Fruit fly (Drosophila melanogaster): ENCODE results near the gene ebd1.

Gene ebd1

DNA sequence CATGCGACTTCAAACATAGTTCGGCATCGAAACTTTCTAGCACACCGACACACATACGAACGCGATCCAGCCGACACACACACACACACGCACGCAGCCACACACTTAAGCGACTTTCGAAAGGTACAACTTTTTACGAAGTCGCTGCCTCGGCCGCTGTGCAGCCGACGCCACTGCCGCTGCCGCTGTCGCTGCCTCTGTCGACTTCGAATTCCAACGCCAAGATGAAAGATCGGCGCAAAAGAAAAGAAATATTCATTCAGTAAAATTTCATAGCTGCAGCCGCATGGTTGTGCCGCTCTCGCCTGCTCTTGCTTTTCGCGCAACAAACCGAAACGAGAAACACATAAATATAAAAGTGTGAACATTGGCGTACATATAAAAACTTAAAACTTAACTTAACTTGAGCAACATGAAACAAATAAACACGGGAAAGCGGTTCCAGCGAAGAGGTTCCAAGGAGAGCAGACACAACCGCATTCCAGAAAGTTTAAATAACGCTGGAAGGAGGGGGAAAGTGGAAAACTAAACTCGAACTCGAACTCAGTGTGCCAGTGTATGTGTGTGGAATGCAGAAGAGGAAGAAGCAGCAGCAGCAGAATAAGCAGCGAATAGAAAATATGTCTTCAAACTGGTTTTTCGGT lies 45.8 kb downstream of the ebd1 start:
- TF ChIP-seq cic (GFP tag; optimal IDR thresholded peaks at IDR 0.05) (no peak), pad (GFP tag; optimal IDR thresholded peaks at IDR 0.05) (peak; percentile 39), kay (GFP tag; ENCODE audit: borderline replicate concordance) (no peak)

DNA sequence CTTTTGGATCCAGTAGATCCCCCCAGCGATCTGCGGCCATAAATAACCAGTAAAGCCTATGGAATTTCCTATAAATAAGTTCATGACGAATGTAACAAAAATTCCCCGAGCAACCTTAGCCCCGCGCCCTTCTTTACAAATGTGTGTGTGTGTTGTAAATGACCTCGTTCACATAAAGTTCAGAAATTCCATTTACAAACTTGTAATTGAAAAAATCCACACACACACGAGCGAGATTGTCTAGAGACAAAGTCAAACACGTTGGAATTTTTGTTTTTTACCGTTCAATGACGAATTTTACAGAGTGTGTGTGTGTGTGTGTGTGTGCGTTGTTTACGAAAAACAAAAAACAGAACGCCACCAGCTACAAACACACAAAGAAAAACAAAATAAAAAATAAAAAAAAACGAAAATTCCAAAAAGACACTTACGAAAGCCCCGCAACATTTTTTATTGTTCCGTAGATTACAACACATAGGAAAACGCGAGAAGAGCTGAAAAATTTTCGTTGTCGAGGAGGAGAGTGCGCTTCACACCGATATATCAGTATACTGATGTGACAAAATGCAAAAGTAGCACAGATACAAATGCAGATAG lies 46.5 kb downstream of the ebd1 start:
- TF ChIP-seq CG12768 (GFP tag; optimal IDR thresholded peaks at IDR 0.05): no peak
- peak; percentile 72 for TF ChIP-seq kay (GFP tag; ENCODE audit: borderline replicate concordance)
- peak; percentile 16 for TF ChIP-seq Hr96 (GFP tag; optimal IDR thresholded peaks at IDR 0.05)
- no peak for TF ChIP-seq cnc (optimal IDR thresholded peaks at IDR 0.05)
- no peak for TF ChIP-seq pad (GFP tag; optimal IDR thresholded peaks at IDR 0.05)
- no peak for TF ChIP-seq Mnt (GFP tag; optimal IDR thresholded peaks at IDR 0.05)
- no peak for TF ChIP-seq CG5204 (GFP tag; optimal IDR thresholded peaks at IDR 0.05)
- TF ChIP-seq CG33017 (tag; optimal IDR thresholded peaks at IDR 0.05): no peak

DNA sequence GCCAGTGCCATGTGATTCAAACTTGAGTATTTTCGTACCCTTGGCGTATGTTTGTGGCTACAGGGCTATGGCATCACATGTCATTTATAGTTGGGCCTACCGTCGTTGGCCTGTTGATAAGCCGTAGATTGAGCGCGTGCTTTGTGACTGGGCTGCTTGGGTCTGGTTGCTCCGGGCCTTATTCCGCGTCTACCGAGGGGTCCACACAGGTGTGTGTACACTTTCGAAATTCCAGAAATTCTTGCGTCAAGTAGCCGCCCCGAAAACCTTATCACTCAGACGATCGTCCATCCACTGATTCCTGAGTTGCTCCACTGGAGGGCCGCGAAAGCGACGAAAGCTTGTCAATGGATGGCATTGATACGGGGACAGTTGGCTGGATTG lies 47.3 kb downstream of the ebd1 start:
- TF ChIP-seq Hr96 (GFP tag; optimal IDR thresholded peaks at IDR 0.05) (no peak), cic (GFP tag; optimal IDR thresholded peaks at IDR 0.05) (peak; percentile 73), Mnt (GFP tag; optimal IDR thresholded peaks at IDR 0.05) (peak; percentile 63), kay (GFP tag; ENCODE audit: borderline replicate concordance) (peak; percentile 26), Crg-1 (GFP tag; optimal IDR thresholded peaks at IDR 0.05) (no peak), CG5204 (GFP tag; optimal IDR thresholded peaks at IDR 0.05) (peak; percentile 2)

DNA sequence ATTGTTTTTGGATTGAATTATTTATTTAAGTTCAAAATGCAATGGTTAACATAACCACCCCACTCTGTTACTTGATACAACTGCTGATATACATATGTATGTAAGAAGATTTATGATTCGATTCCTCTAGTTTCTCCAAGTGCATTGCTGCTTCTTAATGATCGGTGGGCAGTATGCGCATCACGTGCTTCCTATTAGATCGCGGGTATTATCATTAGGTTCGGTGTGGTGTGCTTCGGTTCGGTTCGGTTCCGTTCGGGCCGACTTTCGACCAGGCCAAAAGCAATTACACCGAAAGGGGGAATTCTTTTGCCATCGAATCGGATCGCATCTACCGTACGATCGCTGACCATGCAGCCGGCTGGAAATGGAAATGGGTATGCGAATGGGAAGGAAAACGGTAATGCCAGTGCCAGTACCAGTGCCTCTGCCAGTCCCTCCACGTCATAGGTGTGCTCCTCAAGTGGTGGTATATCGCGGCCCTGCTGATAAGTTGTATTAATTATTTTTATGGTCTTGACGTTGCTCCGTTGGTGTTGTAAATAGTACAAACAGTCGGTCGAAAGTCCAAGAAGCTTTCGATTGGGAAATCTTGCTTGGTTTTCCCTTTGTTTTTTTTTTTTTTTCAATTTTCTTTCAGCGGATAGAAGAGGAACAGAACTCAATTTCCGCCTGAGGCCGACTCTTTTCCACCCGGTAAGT lies 47.9 kb downstream of the ebd1 start:
- TF ChIP-seq tj (GFP tag; optimal IDR thresholded peaks at IDR 0.05): peak; percentile 33
- TF ChIP-seq CG12768 (GFP tag; optimal IDR thresholded peaks at IDR 0.05): peak; percentile 47
- no peak for TF ChIP-seq CG7101 (tag; optimal IDR thresholded peaks at IDR 0.05)
- TF ChIP-seq kay (GFP tag; ENCODE audit: borderline replicate concordance): peak; percentile 61

DNA sequence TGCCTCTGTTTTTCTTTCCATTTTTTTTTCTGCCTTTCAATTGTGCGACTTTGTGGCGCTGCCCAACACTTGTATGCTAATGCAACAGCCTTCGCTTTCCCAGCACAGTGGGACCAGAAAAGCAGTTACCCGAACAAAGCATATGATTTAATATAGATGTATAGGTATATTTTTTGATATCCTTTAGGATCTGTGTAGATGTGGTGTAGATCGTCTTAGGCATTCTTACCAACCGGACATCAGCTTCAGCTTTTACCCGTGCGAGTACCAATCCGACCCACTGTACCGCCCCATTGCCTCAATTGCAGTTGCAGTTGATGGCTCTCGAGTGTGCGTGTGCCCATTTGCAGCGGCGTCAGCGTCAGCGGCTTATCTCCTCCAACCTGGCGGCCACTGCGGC lies 48.9 kb downstream of the ebd1 start:
- TF ChIP-seq Crg-1 (GFP tag; optimal IDR thresholded peaks at IDR 0.05) (no peak), Clk (GFP tag; optimal IDR thresholded peaks at IDR 0.05) (no peak), toe (GFP tag; optimal IDR thresholded peaks at IDR 0.05) (no peak), CG5204 (GFP tag; optimal IDR thresholded peaks at IDR 0.05) (peak; percentile 31), kay (GFP tag; ENCODE audit: borderline replicate concordance) (no peak), cic (GFP tag; optimal IDR thresholded peaks at IDR 0.05) (no peak), CG14711 (tag; optimal IDR thresholded peaks at IDR 0.05) (no peak), CG33017 (tag; optimal IDR thresholded peaks at IDR 0.05) (no peak), Hr96 (GFP tag; optimal IDR thresholded peaks at IDR 0.05) (no peak), bab1 (GFP tag; optimal IDR thresholded peaks at IDR 0.05) (no peak), CG7101 (tag; optimal IDR thresholded peaks at IDR 0.05) (peak; percentile 1)

DNA sequence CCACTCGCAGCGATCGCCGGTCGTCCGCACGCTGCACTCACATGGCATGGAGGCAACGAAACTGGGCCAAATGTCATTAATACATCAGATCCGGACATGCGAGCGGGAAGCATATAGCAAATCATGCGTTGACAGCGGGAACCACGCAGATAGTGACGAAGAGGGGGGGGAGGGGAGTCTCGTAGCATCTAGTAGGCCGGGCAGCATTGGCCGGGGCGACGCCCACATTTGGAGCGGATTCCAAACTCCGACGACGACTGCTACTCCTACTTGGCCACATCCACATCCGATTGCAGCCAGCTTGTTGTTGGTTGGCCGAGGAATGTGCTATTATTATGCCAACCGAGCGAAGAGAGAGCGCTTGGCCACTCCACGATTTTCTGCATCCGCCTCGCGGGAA lies 49.8 kb downstream of the ebd1 start:
- TF ChIP-seq tj (GFP tag; optimal IDR thresholded peaks at IDR 0.05) (no peak), Hr96 (GFP tag; optimal IDR thresholded peaks at IDR 0.05) (no peak), cic (GFP tag; optimal IDR thresholded peaks at IDR 0.05) (no peak), CG1620 (GFP tag; optimal IDR thresholded peaks at IDR 0.05) (no peak), Crg-1 (GFP tag; optimal IDR thresholded peaks at IDR 0.05) (no peak), CG11617 (GFP tag; optimal IDR thresholded peaks at IDR 0.05) (no peak), Mnt (GFP tag; optimal IDR thresholded peaks at IDR 0.05) (no peak), CG7045 (GFP tag; optimal IDR thresholded peaks at IDR 0.05) (no peak), CG14711 (tag; optimal IDR thresholded peaks at IDR 0.05) (no peak), CG33017 (tag; optimal IDR thresholded peaks at IDR 0.05) (no peak), cnc (optimal IDR thresholded peaks at IDR 0.05) (no peak), CG7101 (tag; optimal IDR thresholded peaks at IDR 0.05) (no peak), CG5204 (GFP tag; optimal IDR thresholded peaks at IDR 0.05) (no peak), Clk (GFP tag; optimal IDR thresholded peaks at IDR 0.05) (no peak), ovo (GFP tag; optimal IDR thresholded peaks at IDR 0.05) (no peak)

DNA sequence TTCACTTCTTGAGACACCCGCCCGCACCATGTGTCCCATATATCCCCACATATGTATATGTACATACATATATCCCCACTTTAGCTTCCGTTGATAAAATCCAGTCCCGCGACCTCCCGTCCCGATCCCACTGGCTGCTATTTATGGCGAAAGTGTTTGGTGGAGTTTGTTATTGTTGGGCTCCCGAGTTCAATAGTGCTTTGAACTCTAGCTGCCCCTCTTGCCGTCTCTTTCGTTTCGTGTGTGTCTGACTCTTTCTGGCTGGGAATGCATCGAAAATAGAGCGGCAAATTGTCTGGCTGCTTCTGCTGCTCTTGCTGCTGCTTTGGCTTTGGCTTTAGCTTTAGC lies 50.4 kb downstream of the ebd1 start:
- TF ChIP-seq Mnt (GFP tag; optimal IDR thresholded peaks at IDR 0.05) (no peak), pad (GFP tag; optimal IDR thresholded peaks at IDR 0.05) (no peak), Clk (GFP tag; optimal IDR thresholded peaks at IDR 0.05) (no peak), CG7045 (GFP tag; optimal IDR thresholded peaks at IDR 0.05) (no peak), CG33017 (tag; optimal IDR thresholded peaks at IDR 0.05) (no peak), toe (GFP tag; optimal IDR thresholded peaks at IDR 0.05) (no peak), ovo (GFP tag; optimal IDR thresholded peaks at IDR 0.05) (no peak), Hr96 (GFP tag; optimal IDR thresholded peaks at IDR 0.05) (no peak), CG1620 (GFP tag; optimal IDR thresholded peaks at IDR 0.05) (no peak), CG12768 (GFP tag; optimal IDR thresholded peaks at IDR 0.05) (no peak), tj (GFP tag; optimal IDR thresholded peaks at IDR 0.05) (no peak), kay (GFP tag; ENCODE audit: borderline replicate concordance) (no peak), cic (GFP tag; optimal IDR thresholded peaks at IDR 0.05) (no peak), bab1 (GFP tag; optimal IDR thresholded peaks at IDR 0.05) (no peak), CG11617 (GFP tag; optimal IDR thresholded peaks at IDR 0.05) (no peak), cnc (optimal IDR thresholded peaks at IDR 0.05) (no peak), CG7101 (tag; optimal IDR thresholded peaks at IDR 0.05) (no peak), Crg-1 (GFP tag; optimal IDR thresholded peaks at IDR 0.05) (no peak), CG14711 (tag; optimal IDR thresholded peaks at IDR 0.05) (no peak)
